Worm (Caenorhabditis elegans) whole organism, L1 larva: ENCODE data around the gene str-3.

Experiments
- C04F5.9 ChIP-seq: sonication (generic microtip); optimal IDR thresholded peaks from 2 replicates; lab custom pipeline; 2016; ENCODE audit warnings: missing genetic modification characterization, missing compliant biosample characterization
- F16B12.6 ChIP-seq: fragments of 150-350 bp; optimal IDR thresholded peaks from 2 replicates; lab custom pipeline; 2014; ENCODE audit warnings: missing biosample characterization, missing genetic modification characterization
- Y116A8C.19 ChIP-seq: sonication (generic microtip); optimal IDR thresholded peaks from 2 replicates; lab custom pipeline; 2016; ENCODE audit warnings: missing compliant biosample characterization, missing genetic modification characterization, borderline replicate concordance
- aha-1 ChIP-seq: fragments of 150-350 bp; optimal IDR thresholded peaks from 2 replicates; lab custom pipeline; 2014; ENCODE audit warnings: missing biosample characterization, missing genetic modification characterization
- blmp-1 ChIP-seq: fragments of 150-350 bp; optimal IDR thresholded peaks from 2 replicates; lab custom pipeline; 2014; ENCODE audit warnings: missing biosample characterization, missing genetic modification characterization
- ceh-63 ChIP-seq: fragments of 200-800 bp; sonication (Bioruptor generic); optimal IDR thresholded peaks from 2 replicates; lab custom pipeline; 2018; ENCODE audit warnings: mild to moderate bottlenecking, missing genetic modification characterization, missing compliant biosample characterization
- ceh-8 ChIP-seq: fragments of 200-800 bp; sonication (Bioruptor generic); optimal IDR thresholded peaks from 2 replicates; lab custom pipeline; 2018; ENCODE audit warnings: mild to moderate bottlenecking, missing genetic modification characterization, moderate library complexity, missing compliant biosample characterization
- ceh-88 ChIP-seq: fragments of 200-800 bp; sonication (Bioruptor generic); IDR thresholded peaks from 2 replicates; pipeline ENCODE4 v1.3.6; 2022; ENCODE audit warnings: missing genetic modification characterization, missing compliant biosample characterization
- ces-1 ChIP-seq: fragments of 150-350 bp; optimal IDR thresholded peaks from 2 replicates; lab custom pipeline; 2014; ENCODE audit warnings: missing biosample characterization, missing genetic modification reagents, missing genetic modification characterization
- dpl-1 ChIP-seq, 3 experiments: fragments of 150-350 bp in 2 of 3; sonication (generic microtip) in 1 of 3; optimal IDR thresholded peaks; 2 replicates each; lab custom pipeline; 2014 to 2017; ENCODE audit warnings: missing biosample characterization in 3 of 3, missing genetic modification characterization in 3 of 3, missing genetic modification reagents in 3 of 3
- dsc-1 ChIP-seq: sonication (generic microtip); optimal IDR thresholded peaks from 2 replicates; lab custom pipeline; 2016; ENCODE audit warnings: mild to moderate bottlenecking, missing genetic modification characterization, missing compliant biosample characterization
- efl-1 ChIP-seq, 4 experiments: fragments of 150-350 bp; optimal IDR thresholded peaks in 3 of 4; peaks in 1 of 4; 1 replicate in 1 of 4; 2 replicates in 3 of 4; lab custom pipeline; 2014; ENCODE audit warnings: missing biosample characterization in 2 of 4, missing genetic modification characterization in 2 of 4, missing genetic modification reagents in 2 of 4
- efl-3 ChIP-seq: fragments of 200-800 bp; sonication (Bioruptor generic); optimal IDR thresholded peaks from 2 replicates; lab custom pipeline; 2018; ENCODE audit warnings: mild to moderate bottlenecking, missing genetic modification characterization, missing compliant biosample characterization
- elt-2 ChIP-seq: sonication (generic microtip); optimal IDR thresholded peaks from 2 replicates; lab custom pipeline; 2016; ENCODE audit warnings: missing genetic modification characterization, mild to moderate bottlenecking, inconsistent platforms, missing compliant biosample characterization, missing genetic modification reagents
- elt-3 ChIP-seq, 6 experiments: fragments of 150-350 bp in 1 of 6; sonication (generic microtip); optimal IDR thresholded peaks; 2 replicates each; lab custom pipeline; 2017 to 2018; ENCODE audit warnings: missing biosample characterization in 6 of 6, missing genetic modification characterization in 6 of 6, inconsistent platforms in 1 of 6
- ets-5 ChIP-seq: fragments of 200-800 bp; sonication (Bioruptor generic); IDR thresholded peaks from 2 replicates; pipeline ENCODE4 v1.3.6; 2022; ENCODE audit warnings: missing genetic modification characterization, missing compliant biosample characterization
- fkh-10 ChIP-seq: sonication (generic microtip); optimal IDR thresholded peaks from 2 replicates; lab custom pipeline; 2017; ENCODE audit warnings: missing biosample characterization, missing genetic modification reagents, missing genetic modification characterization
- fkh-8 ChIP-seq: sonication (generic microtip); optimal IDR thresholded peaks from 2 replicates; lab custom pipeline; 2016; ENCODE audit warnings: mild to moderate bottlenecking, missing genetic modification characterization, missing compliant biosample characterization
- fos-1 ChIP-seq: fragments of 150-350 bp; optimal IDR thresholded peaks from 2 replicates; lab custom pipeline; 2014; ENCODE audit warnings: missing biosample characterization, missing genetic modification characterization
- grh-1 ChIP-seq: fragments of 200-800 bp; sonication (Bioruptor generic); IDR thresholded peaks from 2 replicates; pipeline ENCODE4 v1.3.6; 2022; ENCODE audit warnings: missing genetic modification reagents, missing genetic modification characterization, missing compliant biosample characterization
- lin-13 ChIP-seq: fragments of 150-350 bp; optimal IDR thresholded peaks from 2 replicates; lab custom pipeline; 2014; ENCODE audit warnings: missing biosample characterization, missing genetic modification reagents, missing genetic modification characterization
- lin-35 ChIP-seq, 2 experiments: fragments of 150-350 bp; optimal IDR thresholded peaks; 2 replicates each; lab custom pipeline; 2014; ENCODE audit warnings: missing biosample characterization in 2 of 2, missing genetic modification characterization in 2 of 2, missing genetic modification reagents in 2 of 2
- lin-39 ChIP-seq: fragments of 150-350 bp; optimal IDR thresholded peaks from 2 replicates; lab custom pipeline; 2014; ENCODE audit warnings: missing biosample characterization, missing genetic modification reagents, missing genetic modification characterization
- lsy-2 ChIP-seq, 2 experiments: fragments of 150-350 bp; optimal IDR thresholded peaks; 2 replicates each; lab custom pipeline; 2014; ENCODE audit warnings: missing biosample characterization in 2 of 2, missing genetic modification characterization in 2 of 2
- nhr-11 ChIP-seq: fragments of 150-350 bp; optimal IDR thresholded peaks from 2 replicates; lab custom pipeline; 2014; ENCODE audit warnings: missing biosample characterization, missing genetic modification characterization
- nhr-19 ChIP-seq: fragments of 200-800 bp; sonication (Bioruptor generic); conservative IDR thresholded peaks from 2 replicates; pipeline ENCODE4 v1.3.6; 2022; ENCODE audit warnings: missing genetic modification characterization, missing compliant biosample characterization
- nhr-237 ChIP-seq: fragments of 150-350 bp; optimal IDR thresholded peaks from 2 replicates; lab custom pipeline; 2014; ENCODE audit warnings: missing biosample characterization, missing genetic modification characterization
- nhr-47 ChIP-seq: sonication (generic microtip); optimal IDR thresholded peaks from 2 replicates; lab custom pipeline; 2016; ENCODE audit warnings: mild to moderate bottlenecking, missing genetic modification characterization, moderate library complexity, missing compliant biosample characterization
- nhr-71 ChIP-seq: sonication (generic microtip); optimal IDR thresholded peaks from 2 replicates; lab custom pipeline; 2016; ENCODE audit warnings: mild to moderate bottlenecking, missing genetic modification characterization, moderate library complexity, missing compliant biosample characterization
- nhr-84 ChIP-seq: sonication (generic microtip); optimal IDR thresholded peaks from 2 replicates; lab custom pipeline; 2017; ENCODE audit warnings: missing biosample characterization, missing genetic modification characterization
- nhr-85 ChIP-seq: sonication (generic microtip); peaks from one replicate; lab custom pipeline; 2016; ENCODE audit warnings: missing genetic modification characterization, inconsistent platforms, missing compliant biosample characterization
- nhr-90 ChIP-seq: sonication (generic microtip); optimal IDR thresholded peaks from 2 replicates; lab custom pipeline; 2016; ENCODE audit warnings: mild to moderate bottlenecking, missing genetic modification characterization, missing compliant biosample characterization; ENCODE audit not compliant: poor library complexity
- pag-3 ChIP-seq: sonication (generic microtip); optimal IDR thresholded peaks from 2 replicates; lab custom pipeline; 2017; ENCODE audit warnings: missing genetic modification characterization, mild to moderate bottlenecking, missing compliant biosample characterization, antibody characterized with exemption, borderline replicate concordance; ENCODE audit not compliant: insufficient read depth
- pqm-1 ChIP-seq: sonication (generic microtip); optimal IDR thresholded peaks from 3 replicates; lab custom pipeline; 2017; ENCODE audit warnings: missing biosample characterization, missing genetic modification characterization
- rnt-1 ChIP-seq: sonication (generic microtip); optimal IDR thresholded peaks from 2 replicates; lab custom pipeline; 2016; ENCODE audit warnings: mild to moderate bottlenecking, missing genetic modification characterization, moderate library complexity, missing compliant biosample characterization
- skn-1 ChIP-seq: fragments of 150-350 bp; optimal IDR thresholded peaks from 2 replicates; lab custom pipeline; 2014; ENCODE audit warnings: missing biosample characterization, missing genetic modification characterization
- snpc-4 ChIP-seq: fragments of 150-350 bp; optimal IDR thresholded peaks from 2 replicates; lab custom pipeline; 2014; ENCODE audit warnings: missing biosample characterization, missing genetic modification characterization
- snu-23 ChIP-seq: sonication (generic microtip); optimal IDR thresholded peaks from 2 replicates; lab custom pipeline; 2016; ENCODE audit warnings: missing genetic modification characterization, missing compliant biosample characterization
- sox-4 ChIP-seq: sonication (generic microtip); optimal IDR thresholded peaks from 2 replicates; lab custom pipeline; 2016; ENCODE audit warnings: missing genetic modification characterization, missing compliant biosample characterization
- sup-37 ChIP-seq: fragments of 200-800 bp; sonication (Bioruptor generic); optimal IDR thresholded peaks from 2 replicates; lab custom pipeline; 2018; ENCODE audit warnings: mild to moderate bottlenecking, missing genetic modification characterization, missing compliant biosample characterization
- tbx-2 ChIP-seq: sonication (generic microtip); optimal IDR thresholded peaks from 2 replicates; lab custom pipeline; 2016; ENCODE audit warnings: missing genetic modification characterization, missing compliant biosample characterization
- unc-130 ChIP-seq: fragments of 150-350 bp; optimal IDR thresholded peaks from 2 replicates; lab custom pipeline; 2017; ENCODE audit warnings: missing biosample characterization, missing genetic modification characterization, inconsistent platforms
- unc-30 ChIP-seq: sonication (generic microtip); optimal IDR thresholded peaks from 2 replicates; lab custom pipeline; 2017; ENCODE audit warnings: missing biosample characterization, missing genetic modification characterization
- unc-86 ChIP-seq: sonication (generic microtip); optimal IDR thresholded peaks from 2 replicates; lab custom pipeline; 2016; ENCODE audit warnings: missing genetic modification characterization, missing compliant biosample characterization
- zag-1 ChIP-seq: fragments of 150-350 bp; optimal IDR thresholded peaks from 2 replicates; lab custom pipeline; 2014; ENCODE audit warnings: missing biosample characterization, missing genetic modification characterization
- zip-4 ChIP-seq: fragments of 200-800 bp; sonication (Bioruptor generic); optimal IDR thresholded peaks from 2 replicates; lab custom pipeline; 2018; ENCODE audit warnings: mild to moderate bottlenecking, missing genetic modification characterization, moderate library complexity, missing compliant biosample characterization
- ztf-11 ChIP-seq, 2 experiments: sonication (generic microtip); optimal IDR thresholded peaks; 2 replicates each; lab custom pipeline; 2016 to 2017; ENCODE audit warnings: missing genetic modification characterization in 2 of 2, missing biosample characterization in 1 of 2, missing compliant biosample characterization in 1 of 2
- ztf-4 ChIP-seq: fragments of 150-350 bp; optimal IDR thresholded peaks from 2 replicates; lab custom pipeline; 2014; ENCODE audit warnings: missing biosample characterization, missing genetic modification characterization

Gene str-3

ce11 chrIV:11148788-11149366 lies 48.7 kb upstream of the str-3 start (continued):
- TF ChIP-seq F16B12.6 (tag; lab: Kevin White, UChicago) (peak; percentile 8), snu-23 (GFP tag; lab: Kevin White, UChicago) (peak; percentile 51), dsc-1 (tag; lab: Kevin White, UChicago) (peak; percentile 54), efl-1 (optimal IDR thresholded peaks at IDR 0.05; lab: Kevin White, UChicago) (no peak), efl-1 (GFP tag; optimal IDR thresholded peaks at IDR 0.05 in 1 of 2; lab: Kevin White, UChicago) (peak; percentile 4 to 63), ceh-63 (GFP tag; lab: Kevin White, UChicago) (no peak), aha-1 (tag; lab: Kevin White, UChicago) (no peak), nhr-84 (tag; lab: Kevin White, UChicago) (no peak), nhr-19 (GFP tag; lab: Robert Waterston, UW) (peak; percentile 4; the same call in 1 of the 2 replicates), skn-1 (tag; lab: Kevin White, UChicago) (peak; percentile 15), blmp-1 (tag; lab: Kevin White, UChicago) (peak; percentile 25), efl-3 (no peak), lin-35 (GFP tag; optimal IDR thresholded peaks at IDR 0.05; lab: Kevin White, UChicago) (peak in 1 of 2 experiments; percentile 23), pag-3 (tag; lab: Kevin White, UChicago) (peak; percentile 74)

DNA sequence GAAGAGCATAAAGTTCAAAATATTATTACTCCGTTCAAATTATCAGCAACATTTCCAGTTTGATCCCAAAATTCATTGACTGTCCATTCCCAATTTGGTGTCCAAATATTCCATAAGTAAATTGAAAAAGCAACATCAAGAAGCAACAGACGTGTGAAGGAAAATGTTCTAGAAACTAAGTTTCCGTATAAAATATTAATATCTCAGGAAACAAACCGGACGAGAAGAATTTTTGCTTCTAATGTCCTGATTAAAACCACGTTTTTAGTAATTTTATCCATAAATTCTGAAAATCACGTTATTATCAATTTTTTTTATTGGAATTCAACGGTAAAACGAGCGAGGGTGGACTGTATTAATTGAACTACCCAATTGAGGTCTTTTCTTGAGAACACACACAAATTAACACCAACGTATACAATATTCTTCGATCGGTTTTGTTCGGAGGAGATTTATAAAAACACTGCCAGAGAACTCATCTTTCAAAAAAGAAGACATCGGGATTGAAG lies 46.8 kb upstream of the str-3 start, which contains the start of gene pigq-1:
Gene pigq-1, minus strand, starts transcription at position 286 of the 509 bp plus-strand sequence.
- peak; percentile 31 for TF ChIP-seq snu-23 (GFP tag; lab: Kevin White, UChicago)
- no peak for TF ChIP-seq dsc-1 (tag; lab: Kevin White, UChicago)
- TF ChIP-seq lsy-2 (tag; optimal IDR thresholded peaks at IDR 0.05; lab: Kevin White, UChicago), result peak; percentile 32 to 35
- TF ChIP-seq nhr-71 (tag; lab: Kevin White, UChicago), result peak; percentile 42
- TF ChIP-seq unc-30, result no peak
- TF ChIP-seq zip-4 (GFP tag; lab: Kevin White, UChicago), result no peak
- TF ChIP-seq fkh-10, result no peak
- TF ChIP-seq elt-3 (tag; optimal IDR thresholded peaks at IDR 0.05; lab: Kevin White, UChicago), result peak in 1 of 6 experiments; percentile 20
- peak; percentile 28 for TF ChIP-seq nhr-47 (tag; lab: Kevin White, UChicago)
- TF ChIP-seq nhr-19 (GFP tag; lab: Robert Waterston, UW), result peak; percentile 26; the same call in 1 of the 2 replicates
- peak in 1 of 2 experiments; percentile 13 for TF ChIP-seq efl-1 (optimal IDR thresholded peaks at IDR 0.05; lab: Kevin White, UChicago)
- peak in 1 of 2 experiments; percentile 93 for TF ChIP-seq efl-1 (GFP tag; optimal IDR thresholded peaks at IDR 0.05 in 1 of 2; lab: Kevin White, UChicago)
- no peak for TF ChIP-seq pqm-1 (tag; lab: Kevin White, UChicago)
- no peak for TF ChIP-seq dpl-1 (GFP tag; optimal IDR thresholded peaks at IDR 0.05; lab: Kevin White, UChicago)
- no peak for TF ChIP-seq ceh-8 (GFP tag; lab: Kevin White, UChicago)
- peak; percentile 20 for TF ChIP-seq elt-2 (tag; lab: Kevin White, UChicago)
- no peak for TF ChIP-seq nhr-237 (tag; lab: Kevin White, UChicago)
- no peak for TF ChIP-seq efl-3
- TF ChIP-seq sox-4 (tag; lab: Kevin White, UChicago), result no peak
- no peak for TF ChIP-seq tbx-2
- no peak for TF ChIP-seq lin-39 (tag; lab: Kevin White, UChicago)
- TF ChIP-seq sup-37 (GFP tag; lab: Kevin White, UChicago), result no peak
- TF ChIP-seq ets-5 (GFP tag; lab: Robert Waterston, UW), result no peak
- TF ChIP-seq ces-1 (GFP tag; lab: Kevin White, UChicago), result no peak
- TF ChIP-seq grh-1 (GFP tag; lab: Robert Waterston, UW), result no peak
- no peak for TF ChIP-seq unc-130 (tag; lab: Kevin White, UChicago)
- no peak for TF ChIP-seq ztf-11 (tag; optimal IDR thresholded peaks at IDR 0.05; lab: Kevin White, UChicago)
- TF ChIP-seq F16B12.6 (tag; lab: Kevin White, UChicago), result no peak
- no peak for TF ChIP-seq Y116A8C.19 (tag; lab: Kevin White, UChicago)
- no peak for TF ChIP-seq ztf-4
- no peak for TF ChIP-seq unc-86 (tag; lab: Kevin White, UChicago)
- TF ChIP-seq fos-1 (tag; lab: Kevin White, UChicago), result no peak
- TF ChIP-seq nhr-90 (tag; lab: Kevin White, UChicago), result peak; percentile 55
- TF ChIP-seq fkh-8 (tag; lab: Kevin White, UChicago), result no peak
- TF ChIP-seq ceh-88, result no peak
- no peak for TF ChIP-seq C04F5.9 (tag; lab: Kevin White, UChicago)
- no peak for TF ChIP-seq rnt-1
- TF ChIP-seq nhr-11 (tag; lab: Kevin White, UChicago), result no peak
- TF ChIP-seq zag-1 (tag; lab: Kevin White, UChicago), result no peak
- TF ChIP-seq snpc-4, result no peak
- TF ChIP-seq nhr-85 (tag; lab: Kevin White, UChicago), result peak; percentile 66
- TF ChIP-seq lin-13 (GFP tag; lab: Kevin White, UChicago), result no peak
- no peak for TF ChIP-seq lin-35 (GFP tag; optimal IDR thresholded peaks at IDR 0.05; lab: Kevin White, UChicago)
